Worm (Caenorhabditis elegans) whole organism, L1 larva: Measurements from ENCODE around the gene K01G5.8.

ENCODE experiments used
- blmp-1 ChIP-seq: fragments of 150-350 bp; optimal IDR thresholded peaks from 2 replicates; lab custom pipeline; 2014; ENCODE audit warnings: missing biosample characterization, missing genetic modification characterization
- ceh-90 ChIP-seq: sonication (generic microtip); optimal IDR thresholded peaks from 2 replicates; lab custom pipeline; 2016; ENCODE audit warnings: missing genetic modification characterization, missing compliant biosample characterization
- hlh-4 ChIP-seq: sonication (generic microtip); optimal IDR thresholded peaks from 2 replicates; lab custom pipeline; 2016; ENCODE audit warnings: mild to moderate bottlenecking, missing genetic modification characterization, missing compliant biosample characterization
- lin-13 ChIP-seq: fragments of 150-350 bp; optimal IDR thresholded peaks from 2 replicates; lab custom pipeline; 2014; ENCODE audit warnings: missing biosample characterization, missing genetic modification reagents, missing genetic modification characterization
- lin-14 ChIP-seq: fragments of 200-800 bp; sonication (Bioruptor generic); optimal IDR thresholded peaks from 2 replicates; lab custom pipeline; 2018; ENCODE audit warnings: mild to moderate bottlenecking, missing genetic modification characterization, moderate library complexity, missing compliant biosample characterization
- nhr-77 ChIP-seq: fragments of 150-350 bp; optimal IDR thresholded peaks from 2 replicates; lab custom pipeline; 2014; ENCODE audit warnings: missing biosample characterization, missing genetic modification characterization
- nhr-84 ChIP-seq: sonication (generic microtip); optimal IDR thresholded peaks from 2 replicates; lab custom pipeline; 2017; ENCODE audit warnings: missing biosample characterization, missing genetic modification characterization
- snpc-4 ChIP-seq: fragments of 150-350 bp; optimal IDR thresholded peaks from 2 replicates; lab custom pipeline; 2014; ENCODE audit warnings: missing biosample characterization, missing genetic modification characterization
- tbx-2 ChIP-seq: sonication (generic microtip); optimal IDR thresholded peaks from 2 replicates; lab custom pipeline; 2016; ENCODE audit warnings: missing genetic modification characterization, missing compliant biosample characterization
- unc-130 ChIP-seq: fragments of 150-350 bp; optimal IDR thresholded peaks from 2 replicates; lab custom pipeline; 2017; ENCODE audit warnings: missing biosample characterization, missing genetic modification characterization, inconsistent platforms
- unc-62 ChIP-seq: fragments of 150-350 bp; optimal IDR thresholded peaks from 2 replicates; lab custom pipeline; 2014; ENCODE audit warnings: missing biosample characterization, missing genetic modification reagents, missing genetic modification characterization
- xbp-1 ChIP-seq: sonication (generic microtip); optimal IDR thresholded peaks from 2 replicates; lab custom pipeline; 2016; ENCODE audit warnings: missing genetic modification characterization, missing compliant biosample characterization
- ztf-4 ChIP-seq: fragments of 150-350 bp; optimal IDR thresholded peaks from 2 replicates; lab custom pipeline; 2014; ENCODE audit warnings: missing biosample characterization, missing genetic modification characterization

- TF ChIP-seq lin-14 (GFP tag; lab: Kevin White, UChicago): peak; percentile 80
- TF ChIP-seq xbp-1: peak; percentile 0
- no peak for TF ChIP-seq nhr-84
- TF ChIP-seq nhr-77 (tag; lab: Kevin White, UChicago): no peak
- no peak for TF ChIP-seq ceh-90 (tag; lab: Kevin White, UChicago)
- TF ChIP-seq blmp-1 (tag; lab: Kevin White, UChicago): peak; percentile 90
- peak; percentile 72 for TF ChIP-seq ztf-4
- no peak for TF ChIP-seq snpc-4 (tag; lab: Kevin White, UChicago)
- TF ChIP-seq hlh-4 (tag; lab: Kevin White, UChicago): no peak
- no peak for TF ChIP-seq unc-62 (GFP tag; lab: Kevin White, UChicago)
- TF ChIP-seq lin-13 (GFP tag; lab: Kevin White, UChicago): no peak
- peak; percentile 26 for TF ChIP-seq tbx-2 (tag; lab: Kevin White, UChicago)
- TF ChIP-seq unc-130 (tag; lab: Kevin White, UChicago): peak; percentile 50
Measured at ce11 chrIII:10717479-10717878, 23.1 kb downstream of the K01G5.8 start.
